Worm (Caenorhabditis elegans): ENCODE results near the gene trx-2.

trx-2 gene

ce11 chrV:10350054-10350453, 35.6 kb downstream of the trx-2 start, which contains the start of gene K07C5.9:
Gene K07C5.9 (minus strand): TSS chrV:10350154.
- TF ChIP-seq nhr-2 (tag; optimal IDR thresholded peaks at IDR 0.05) (no peak), blmp-1 (tag; optimal IDR thresholded peaks at IDR 0.05) (no peak), bed-3 (GFP tag; optimal IDR thresholded peaks at IDR 0.05) (no peak), unc-62 (GFP tag; optimal IDR thresholded peaks at IDR 0.05) (no peak), elt-1 (tag; optimal IDR thresholded peaks at IDR 0.05; ENCODE audit: borderline replicate concordance, insufficient read depth) (no peak), unc-120 (tag; optimal IDR thresholded peaks at IDR 0.05; ENCODE audit: poor library complexity, severe bottlenecking) (no peak), cnd-1 (tag; optimal IDR thresholded peaks at IDR 0.05) (no peak), nhr-237 (tag; optimal IDR thresholded peaks at IDR 0.05) (no peak), flh-1 (GFP tag; optimal IDR thresholded peaks at IDR 0.05) (no peak), ham-2 (GFP tag; optimal IDR thresholded peaks at IDR 0.05) (no peak), lsy-2 (tag; optimal IDR thresholded peaks at IDR 0.05) (no peak), pha-4 (tag; optimal IDR thresholded peaks at IDR 0.05) (no peak), nhr-76 (tag; optimal IDR thresholded peaks at IDR 0.05) (no peak), ceh-43 (GFP tag; optimal IDR thresholded peaks at IDR 0.05) (no peak), mep-1 (tag; optimal IDR thresholded peaks at IDR 0.05) (no peak), unc-39 (tag; optimal IDR thresholded peaks at IDR 0.05) (no peak), nhr-28 (tag; optimal IDR thresholded peaks at IDR 0.05) (no peak), zip-8 (tag; optimal IDR thresholded peaks at IDR 0.05) (no peak)

DNA sequence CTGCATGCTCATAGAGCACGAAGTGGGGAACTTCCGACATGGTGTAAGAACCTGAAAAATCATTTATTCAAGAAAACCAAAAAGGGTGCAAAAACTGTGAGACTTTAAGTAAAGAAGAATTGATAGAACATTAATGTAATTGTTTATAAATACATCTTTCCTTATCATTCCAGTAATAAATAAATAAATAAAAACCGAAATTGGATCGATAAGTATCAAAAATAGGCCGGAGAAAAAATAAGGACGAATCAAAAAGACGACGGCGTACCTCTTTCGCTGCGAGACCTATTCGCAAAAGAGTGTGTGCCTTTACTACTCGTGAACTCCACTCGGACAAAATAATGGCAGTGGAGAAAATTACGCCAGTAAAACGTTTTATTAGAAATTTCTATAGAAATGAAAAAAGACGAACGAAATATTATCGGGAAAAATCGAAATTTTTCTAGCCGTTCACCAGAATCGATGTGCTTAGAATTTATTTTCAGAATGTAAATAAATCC, 38.5 kb downstream of the trx-2 start, which contains the start of gene nol-56:
TSS of gene nol-56 (minus strand) at position 51 of the 500 bp plus-strand sequence.
- TF ChIP-seq nhr-12 (tag; optimal IDR thresholded peaks at IDR 0.05) (no peak), hlh-1 (tag; optimal IDR thresholded peaks at IDR 0.05) (peak; percentile 53), tbx-8 (GFP tag; optimal IDR thresholded peaks at IDR 0.05) (no peak), lin-13 (tag; optimal IDR thresholded peaks at IDR 0.05) (peak; percentile 56), ces-1 (GFP tag; optimal IDR thresholded peaks at IDR 0.05) (peak; percentile 77), lsy-2 (tag; optimal IDR thresholded peaks at IDR 0.05) (peak; percentile 77), nhr-237 (tag; optimal IDR thresholded peaks at IDR 0.05) (peak; percentile 45), pha-4 (tag; optimal IDR thresholded peaks at IDR 0.05) (peak; percentile 49), ceh-39 (tag; optimal IDR thresholded peaks at IDR 0.05) (peak; percentile 82), mep-1 (tag; optimal IDR thresholded peaks at IDR 0.05) (peak; percentile 64)

- TF ChIP-seq ces-1 (GFP tag; optimal IDR thresholded peaks at IDR 0.05) (peak; percentile 55), lsy-2 (tag; optimal IDR thresholded peaks at IDR 0.05) (peak; percentile 72), unc-120 (tag; optimal IDR thresholded peaks at IDR 0.05; ENCODE audit: poor library complexity, severe bottlenecking) (peak; percentile 44), bed-3 (GFP tag; optimal IDR thresholded peaks at IDR 0.05) (no peak), lin-13 (tag; optimal IDR thresholded peaks at IDR 0.05) (peak; percentile 29), ceh-43 (GFP tag; optimal IDR thresholded peaks at IDR 0.05) (no peak), hlh-1 (tag; optimal IDR thresholded peaks at IDR 0.05) (peak; percentile 1), mep-1 (tag; optimal IDR thresholded peaks at IDR 0.05) (peak; percentile 22), pha-4 (tag; optimal IDR thresholded peaks at IDR 0.05) (peak; percentile 49), ceh-39 (tag; optimal IDR thresholded peaks at IDR 0.05) (peak; percentile 42), nhr-237 (tag; optimal IDR thresholded peaks at IDR 0.05) (peak; percentile 62), sptf-1 (tag; optimal IDR thresholded peaks at IDR 0.05) (peak; percentile 66), ceh-83 (GFP tag; optimal IDR thresholded peaks at IDR 0.05) (peak; percentile 5), flh-1 (GFP tag; optimal IDR thresholded peaks at IDR 0.05) (no peak)
Measured at ce11 chrV:10355773-10356335, 41.4 kb downstream of the trx-2 start, which contains the start of gene sluh-7. Gene sluh-7 (minus strand): TSS chrV:10355823.

ce11 chrV:10357467-10357953, 43.0 kb downstream of the trx-2 start, which contains the start of gene ceeh-2:
Gene ceeh-2 (minus strand): TSS chrV:10357903.
- no peak for TF ChIP-seq lin-13 (tag; optimal IDR thresholded peaks at IDR 0.05)

DNA sequence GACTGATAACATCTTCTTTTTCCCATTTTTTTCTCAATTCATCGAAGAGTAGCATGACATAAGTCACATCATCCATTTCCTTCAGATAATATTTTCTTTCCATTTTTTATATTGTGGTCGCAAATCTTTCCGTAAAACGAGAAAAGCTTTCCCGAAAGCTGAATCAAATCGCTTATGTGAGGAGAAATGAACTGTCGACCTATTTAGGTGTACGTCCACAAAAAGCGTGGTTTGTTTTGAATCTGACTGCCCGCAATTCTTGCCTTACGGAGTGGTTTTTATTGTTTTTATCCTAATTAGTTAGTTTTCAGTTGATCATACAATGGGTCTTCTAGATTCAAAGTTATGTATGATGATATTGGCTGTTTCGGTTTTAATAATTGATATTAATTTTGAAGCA, 43.8 kb downstream of the trx-2 start, which contains the start of gene ttll-15:
TSS of gene ttll-15 (plus strand) at position 301 of the 400 bp plus-strand sequence.
- TF ChIP-seq drap-1 (GFP tag; optimal IDR thresholded peaks at IDR 0.05) (no peak), zip-8 (tag; optimal IDR thresholded peaks at IDR 0.05) (no peak), unc-120 (tag; optimal IDR thresholded peaks at IDR 0.05; ENCODE audit: poor library complexity, severe bottlenecking) (no peak), snpc-4 (tag; optimal IDR thresholded peaks at IDR 0.05) (no peak), tbx-8 (GFP tag; optimal IDR thresholded peaks at IDR 0.05) (no peak), nhr-12 (tag; optimal IDR thresholded peaks at IDR 0.05) (no peak), unc-39 (tag; optimal IDR thresholded peaks at IDR 0.05) (no peak), ztf-11 (tag; optimal IDR thresholded peaks at IDR 0.05) (no peak), ceh-43 (GFP tag; optimal IDR thresholded peaks at IDR 0.05) (no peak), blmp-1 (tag; optimal IDR thresholded peaks at IDR 0.05) (no peak), cnd-1 (tag; optimal IDR thresholded peaks at IDR 0.05) (no peak)

All from whole organism, mixed stage, embryonic.